Worm (Caenorhabditis elegans) whole organism, L4/young adult: ENCODE results near the gene C25A6.1.

Source experiments
- W03F9.2 ChIP-seq: fragments of 150-350 bp; optimal IDR thresholded peaks from 2 replicates; lab custom pipeline; 2014; ENCODE audit warnings: missing biosample characterization, missing genetic modification characterization
- dao-5 ChIP-seq: sonication (generic microtip); optimal IDR thresholded peaks from 2 replicates; lab custom pipeline; 2016; ENCODE audit warnings: missing genotype, missing genetic modification characterization, moderate library complexity, missing compliant biosample characterization
- him-1 ChIP-seq: sonication (generic microtip); optimal IDR thresholded peaks from 2 replicates; lab custom pipeline; 2016; ENCODE audit warnings: missing genotype, missing genetic modification reagents, missing genetic modification characterization, missing compliant biosample characterization

DNA sequence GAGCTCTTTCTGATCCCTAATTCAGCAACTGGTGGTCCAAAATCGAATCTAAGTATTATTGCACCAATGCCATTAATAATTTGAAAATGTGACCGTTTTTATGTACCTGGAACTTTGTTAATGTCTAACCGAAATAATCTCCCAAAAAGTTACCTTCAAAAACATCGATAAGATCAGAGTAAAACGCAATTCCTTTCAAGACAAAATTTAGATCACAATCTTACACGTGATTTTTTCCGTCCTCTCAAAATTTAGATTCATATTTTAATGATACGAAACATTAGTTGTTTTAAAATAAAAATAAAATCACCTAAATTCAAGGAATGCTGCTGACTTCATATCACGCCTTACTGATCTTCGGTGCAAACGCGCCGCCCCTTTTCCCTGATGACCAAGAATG lies 18.0 kb downstream of the C25A6.1 start:
- TF ChIP-seq him-1 (tag; lab: Kevin White, UChicago) (no peak), W03F9.2 (tag; lab: Kevin White, UChicago) (no peak), dao-5 (tag; lab: Kevin White, UChicago) (no peak)
